Fruit fly (Drosophila melanogaster): ENCODE measurements around the gene CG31115.

The CG31115 gene

DNA sequence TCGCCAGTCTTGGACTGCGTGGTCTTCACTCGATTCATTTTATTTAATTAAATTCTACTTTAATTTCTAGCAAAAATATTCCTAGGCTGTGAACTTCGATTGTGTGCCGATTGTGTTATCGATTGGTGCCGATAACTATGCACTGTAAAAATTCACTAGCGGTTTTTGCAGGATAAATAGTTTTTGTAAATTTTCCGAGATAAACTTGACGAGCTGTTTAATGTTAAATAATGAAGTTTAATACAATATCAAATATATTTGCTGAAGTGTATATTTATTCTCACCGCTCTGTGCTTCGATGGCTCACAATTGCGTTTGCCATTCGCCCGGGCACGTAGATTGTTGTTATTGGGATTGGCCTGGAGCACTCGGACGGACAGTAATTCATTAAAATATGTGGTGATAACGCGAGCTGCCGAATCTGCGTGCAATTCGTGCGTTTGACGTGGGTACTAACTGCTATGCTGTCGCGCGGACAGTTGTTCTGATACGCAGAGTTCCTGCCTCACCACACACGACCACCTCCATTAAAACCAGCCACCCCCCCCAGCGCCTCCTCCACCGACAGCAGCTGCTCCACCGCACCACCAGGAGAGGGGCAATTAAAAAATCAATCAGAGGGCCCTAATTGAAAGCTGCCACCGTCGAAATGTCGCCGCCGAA is 11.7 kb upstream of the CG31115 start, which contains the start of the genes EMC6 and Hr96 (continued):
- peak; percentile 76 for TF ChIP-seq gce (GFP tag; IDR thresholded peaks at IDR 0.05)
- TF ChIP-seq Taf1 (GFP tag; IDR thresholded peaks at IDR 0.05): peak; percentile 89
- no peak for TF ChIP-seq HLHmδ (GFP tag; optimal IDR thresholded peaks at IDR 0.05)
- peak; percentile 96 for TF ChIP-seq mam (GFP tag; optimal IDR thresholded peaks at IDR 0.05)
- peak; percentile 7; the same call in 1 of the 3 replicates for TF ChIP-seq z (GFP tag; IDR thresholded peaks at IDR 0.05)
- TF ChIP-seq Hand (GFP tag; optimal IDR thresholded peaks at IDR 0.05): peak; percentile 73
- TF ChIP-seq CG7556 (GFP tag; optimal IDR thresholded peaks at IDR 0.05): peak; percentile 91
- TF ChIP-seq Nf-YB (GFP tag; optimal IDR thresholded peaks at IDR 0.05): peak; percentile 81
- TF ChIP-seq CG17328 (GFP tag; IDR thresholded peaks at IDR 0.05): peak; percentile 93
- peak; percentile 57 for TF ChIP-seq CG10274 (GFP tag; optimal IDR thresholded peaks at IDR 0.05)
- peak; percentile 78 for TF ChIP-seq Adf1 (GFP tag; IDR thresholded peaks at IDR 0.05)
- peak; percentile 84 for TF ChIP-seq Usf (GFP tag; optimal IDR thresholded peaks at IDR 0.05)
- peak; percentile 81 for TF ChIP-seq CG17612 (GFP tag; IDR thresholded peaks at IDR 0.05)
- peak; percentile 36 for TF ChIP-seq sima (GFP tag; optimal IDR thresholded peaks at IDR 0.05)
- TF ChIP-seq CG11504 (tag; optimal IDR thresholded peaks at IDR 0.05): peak; percentile 90
- TF ChIP-seq ap (GFP tag; IDR thresholded peaks at IDR 0.05): peak; percentile 74
- TF ChIP-seq Lhr (GFP tag; optimal IDR thresholded peaks at IDR 0.05): peak; percentile 78
- TF ChIP-seq nerfin-1 (tag; optimal IDR thresholded peaks at IDR 0.05): peak; percentile 86
- TF ChIP-seq Dip3 (GFP tag; optimal IDR thresholded peaks at IDR 0.05): peak; percentile 94
- peak; percentile 95 for TF ChIP-seq crol (GFP tag; IDR thresholded peaks at IDR 0.05)
- peak; percentile 75 for TF ChIP-seq CG10321 (GFP tag; IDR thresholded peaks at IDR 0.05)
- TF ChIP-seq CG32532 (GFP tag; IDR thresholded peaks at IDR 0.05): peak; percentile 97
- TF ChIP-seq B-H1 (GFP tag; IDR thresholded peaks at IDR 0.05): peak; percentile 90
- peak; percentile 77 for TF ChIP-seq ab (GFP tag; optimal IDR thresholded peaks at IDR 0.05)
- TF ChIP-seq Dll (GFP tag; IDR thresholded peaks at IDR 0.05; ENCODE audit: partially characterized antibody): peak; percentile 78
- peak; percentile 78 for TF ChIP-seq psq (GFP tag; optimal IDR thresholded peaks at IDR 0.05)
- peak; percentile 93 for TF ChIP-seq Sox102F (GFP tag; optimal IDR thresholded peaks at IDR 0.05)
- peak; percentile 75; the same call in 1 of the 2 replicates for TF ChIP-seq sna (GFP tag; IDR thresholded peaks at IDR 0.05; ENCODE audit: partially characterized antibody)
- TF ChIP-seq grn (GFP tag; optimal IDR thresholded peaks at IDR 0.05): peak; percentile 78
- peak; percentile 80 for TF ChIP-seq nom (GFP tag; optimal IDR thresholded peaks at IDR 0.05)
- TF ChIP-seq CG13287 (GFP tag; IDR thresholded peaks at IDR 0.05; ENCODE audit: partially characterized antibody): peak; percentile 77
- TF ChIP-seq bbx (GFP tag; IDR thresholded peaks at IDR 0.05; ENCODE audit: partially characterized antibody): peak; percentile 59
- peak; percentile 94 for TF ChIP-seq phol (tag; optimal IDR thresholded peaks at IDR 0.05)
- TF ChIP-seq CG15696 (tag; optimal IDR thresholded peaks at IDR 0.05): peak; percentile 92
- no peak for TF ChIP-seq CG7745 (tag; optimal IDR thresholded peaks at IDR 0.05)
- TF ChIP-seq Tbp (GFP tag; optimal IDR thresholded peaks at IDR 0.05): no peak
- TF ChIP-seq CG17912 (GFP tag; optimal IDR thresholded peaks at IDR 0.05): peak; percentile 88
- peak; percentile 86 for TF ChIP-seq shn (GFP tag; optimal IDR thresholded peaks at IDR 0.05)
- peak; percentile 88 for TF ChIP-seq klu (GFP tag; IDR thresholded peaks at IDR 0.05)
- TF ChIP-seq usp (GFP tag; optimal IDR thresholded peaks at IDR 0.05): no peak
- peak; percentile 79 for TF ChIP-seq odd (GFP tag; optimal IDR thresholded peaks at IDR 0.05)
- peak; percentile 96 for TF ChIP-seq B-H2 (GFP tag; optimal IDR thresholded peaks at IDR 0.05)
- TF ChIP-seq CG10209 (GFP tag; optimal IDR thresholded peaks at IDR 0.05): peak; percentile 90
- TF ChIP-seq gfzf (GFP tag; optimal IDR thresholded peaks at IDR 0.05): peak; percentile 66
- TF ChIP-seq Atf6 (GFP tag; IDR thresholded peaks at IDR 0.05): peak; percentile 93
- TF ChIP-seq NFAT (GFP tag; IDR thresholded peaks at IDR 0.05): peak; percentile 97
- TF ChIP-seq Ets97D (GFP tag; optimal IDR thresholded peaks at IDR 0.05): peak; percentile 93
- TF ChIP-seq slbo (GFP tag; IDR thresholded peaks at IDR 0.05): peak; percentile 97
- TF ChIP-seq tna (GFP tag; IDR thresholded peaks at IDR 0.05; ENCODE audit: partially characterized antibody): peak; percentile 82
- peak; percentile 90 for TF ChIP-seq ase (GFP tag; IDR thresholded peaks at IDR 0.05)
